Worm (Caenorhabditis elegans): ENCODE measurements around the gene T26C11.9.
A peak's percentile ranks its signal among the peaks of the same experiment; 100 is the strongest.

T26C11.9 gene

ce11 chrX:1888445-1889035, 34.9 kb upstream of the T26C11.9 start:
- TF ChIP-seq nfya-1 (tag; optimal IDR thresholded peaks at IDR 0.05; ENCODE audit: insufficient read depth) (peak; percentile 38), ztf-4 (tag; optimal IDR thresholded peaks at IDR 0.05) (no peak), eor-1 (tag; optimal IDR thresholded peaks at IDR 0.05) (no peak), nhr-25 (tag; optimal IDR thresholded peaks at IDR 0.05) (no peak), unc-62 (GFP tag; optimal IDR thresholded peaks at IDR 0.05) (no peak), ceh-28 (tag; optimal IDR thresholded peaks at IDR 0.05) (peak; percentile 63), elt-3 (tag; optimal IDR thresholded peaks at IDR 0.05) (no peak), nhr-11 (tag; optimal IDR thresholded peaks at IDR 0.05) (peak; percentile 32), sea-2 (GFP tag; optimal IDR thresholded peaks at IDR 0.05) (no peak), ama-1 (optimal IDR thresholded peaks at IDR 0.05) (no peak), egl-5 (tag; optimal IDR thresholded peaks at IDR 0.05) (peak; percentile 5), jun-1 (tag; optimal IDR thresholded peaks at IDR 0.05) (peak; percentile 67), aly-2 (tag; optimal IDR thresholded peaks at IDR 0.05) (no peak), ceh-9 (tag; optimal IDR thresholded peaks at IDR 0.05) (no peak), skn-1 (tag; optimal IDR thresholded peaks at IDR 0.05) (peak; percentile 80), nhr-237 (tag; optimal IDR thresholded peaks at IDR 0.05) (no peak), fkh-10 (GFP tag; optimal IDR thresholded peaks at IDR 0.05) (no peak), nhr-76 (tag; optimal IDR thresholded peaks at IDR 0.05) (no peak), nhr-67 (tag; optimal IDR thresholded peaks at IDR 0.05) (no peak), pqm-1 (tag; optimal IDR thresholded peaks at IDR 0.05) (no peak), lsy-12 (tag; optimal IDR thresholded peaks at IDR 0.05) (peak; percentile 9), lin-39 (tag; optimal IDR thresholded peaks at IDR 0.05) (peak; percentile 16), snpc-4 (tag; optimal IDR thresholded peaks at IDR 0.05) (peak; percentile 64), nhr-43 (tag; optimal IDR thresholded peaks at IDR 0.05; ENCODE audit: poor library complexity, severe bottlenecking) (no peak), daf-12 (tag; optimal IDR thresholded peaks at IDR 0.05) (no peak), lin-15B (tag; optimal IDR thresholded peaks at IDR 0.05) (no peak), ceh-16 (tag; optimal IDR thresholded peaks at IDR 0.05) (no peak), zag-1 (tag; optimal IDR thresholded peaks at IDR 0.05) (no peak), ceh-82 (tag; optimal IDR thresholded peaks at IDR 0.05) (no peak), ZK546.5 (tag; optimal IDR thresholded peaks at IDR 0.05) (no peak), unc-39 (tag; optimal IDR thresholded peaks at IDR 0.05) (no peak), fos-1 (tag; optimal IDR thresholded peaks at IDR 0.05) (no peak), hmg-11 (tag; optimal IDR thresholded peaks at IDR 0.05) (no peak), ztf-11 (tag; optimal IDR thresholded peaks at IDR 0.05) (no peak), nhr-12 (tag; optimal IDR thresholded peaks at IDR 0.05) (no peak), nhr-23 (tag; optimal IDR thresholded peaks at IDR 0.05) (no peak), elt-1 (tag; optimal IDR thresholded peaks at IDR 0.05) (no peak), pha-4 (tag; optimal IDR thresholded peaks at IDR 0.05) (peak; percentile 27), tbx-2 (tag; optimal IDR thresholded peaks at IDR 0.05) (peak; percentile 85), egl-27 (tag; optimal IDR thresholded peaks at IDR 0.05) (no peak), R02D3.7 (tag; optimal IDR thresholded peaks at IDR 0.05) (peak; percentile 25), mml-1 (tag; optimal IDR thresholded peaks at IDR 0.05) (no peak), fkh-2 (tag; optimal IDR thresholded peaks at IDR 0.05) (no peak), mdl-1 (tag; optimal IDR thresholded peaks at IDR 0.05) (no peak), nhr-28 (tag; optimal IDR thresholded peaks at IDR 0.05) (no peak), elt-2 (tag; optimal IDR thresholded peaks at IDR 0.05) (peak; percentile 13), nhr-77 (tag; optimal IDR thresholded peaks at IDR 0.05) (no peak)

DNA sequence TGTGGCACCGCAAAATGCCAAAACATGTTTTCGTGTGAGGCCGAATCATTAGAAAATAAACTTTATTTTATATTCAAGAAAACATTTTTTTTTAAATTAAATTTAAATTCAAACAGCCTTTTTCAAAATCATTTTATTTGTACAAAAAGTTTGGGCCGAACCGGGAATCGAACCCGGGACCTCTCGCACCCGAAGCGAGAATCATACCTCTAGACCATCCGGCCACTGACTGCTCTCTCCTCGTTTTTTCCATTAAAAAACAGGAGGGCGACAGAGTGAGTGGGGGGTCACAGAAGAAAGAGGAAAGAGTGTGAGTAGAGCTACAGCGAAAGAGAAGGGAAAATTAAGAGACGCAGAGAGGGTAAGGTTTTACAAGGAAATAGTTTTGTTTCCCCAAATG, 27.0 kb upstream of the T26C11.9 start:
- peak; percentile 72 for TF ChIP-seq lsy-12 (tag; optimal IDR thresholded peaks at IDR 0.05)
- TF ChIP-seq ceh-82 (tag; optimal IDR thresholded peaks at IDR 0.05): peak; percentile 24
- peak; percentile 40 for TF ChIP-seq snpc-4 (tag; optimal IDR thresholded peaks at IDR 0.05)
- TF ChIP-seq mml-1 (tag; optimal IDR thresholded peaks at IDR 0.05): no peak
- peak; percentile 72 for TF ChIP-seq pha-4 (tag; optimal IDR thresholded peaks at IDR 0.05)
- TF ChIP-seq lin-15B (tag; optimal IDR thresholded peaks at IDR 0.05): no peak
- peak; percentile 32 for TF ChIP-seq nhr-77 (tag; optimal IDR thresholded peaks at IDR 0.05)
- TF ChIP-seq egl-5 (tag; optimal IDR thresholded peaks at IDR 0.05): no peak
- TF ChIP-seq nhr-23 (tag; optimal IDR thresholded peaks at IDR 0.05): no peak
- no peak for TF ChIP-seq ztf-11 (tag; optimal IDR thresholded peaks at IDR 0.05)
- no peak for TF ChIP-seq ZK546.5 (tag; optimal IDR thresholded peaks at IDR 0.05)
- peak; percentile 15 for TF ChIP-seq pqm-1 (tag; optimal IDR thresholded peaks at IDR 0.05)
- no peak for TF ChIP-seq nhr-25 (tag; optimal IDR thresholded peaks at IDR 0.05)
- no peak for TF ChIP-seq nhr-237 (tag; optimal IDR thresholded peaks at IDR 0.05)
- TF ChIP-seq nhr-28 (tag; optimal IDR thresholded peaks at IDR 0.05): no peak
- no peak for TF ChIP-seq aly-2 (tag; optimal IDR thresholded peaks at IDR 0.05)
- peak; percentile 48 for TF ChIP-seq ceh-28 (tag; optimal IDR thresholded peaks at IDR 0.05)
- TF ChIP-seq nfya-1 (tag; optimal IDR thresholded peaks at IDR 0.05; ENCODE audit: insufficient read depth): peak; percentile 47
- TF ChIP-seq hmg-11 (tag; optimal IDR thresholded peaks at IDR 0.05): peak; percentile 97
- no peak for TF ChIP-seq R02D3.7 (tag; optimal IDR thresholded peaks at IDR 0.05)
- TF ChIP-seq eor-1 (tag; optimal IDR thresholded peaks at IDR 0.05): peak in 1 of 2 experiments; percentile 35
- peak; percentile 14 for TF ChIP-seq jun-1 (tag; optimal IDR thresholded peaks at IDR 0.05)
- no peak for TF ChIP-seq ceh-9 (tag; optimal IDR thresholded peaks at IDR 0.05)
- no peak for TF ChIP-seq unc-62 (GFP tag; optimal IDR thresholded peaks at IDR 0.05)
- no peak for TF ChIP-seq nhr-76 (tag; optimal IDR thresholded peaks at IDR 0.05)
- peak; percentile 29 for TF ChIP-seq skn-1 (tag; optimal IDR thresholded peaks at IDR 0.05)
- TF ChIP-seq nhr-43 (tag; optimal IDR thresholded peaks at IDR 0.05; ENCODE audit: poor library complexity, severe bottlenecking): no peak
- no peak for TF ChIP-seq fkh-10 (GFP tag; optimal IDR thresholded peaks at IDR 0.05)
- peak; percentile 65 for TF ChIP-seq tbx-2 (tag; optimal IDR thresholded peaks at IDR 0.05)
- TF ChIP-seq ztf-4 (tag; optimal IDR thresholded peaks at IDR 0.05): no peak
- no peak for TF ChIP-seq ama-1 (optimal IDR thresholded peaks at IDR 0.05)
- TF ChIP-seq egl-27 (tag; optimal IDR thresholded peaks at IDR 0.05): no peak
- TF ChIP-seq unc-39 (tag; optimal IDR thresholded peaks at IDR 0.05): no peak
- TF ChIP-seq daf-12 (tag; optimal IDR thresholded peaks at IDR 0.05): no peak
- TF ChIP-seq mdl-1 (tag; optimal IDR thresholded peaks at IDR 0.05): no peak
- peak; percentile 20 for TF ChIP-seq elt-2 (tag; optimal IDR thresholded peaks at IDR 0.05)

Measured in whole organism, L3 larva.